Worm (Caenorhabditis elegans) whole organism, L3 larva: ENCODE measurements around the gene grd-6.

ENCODE experiments used
- ceh-16 ChIP-seq: sonication (generic microtip); optimal IDR thresholded peaks from 2 replicates; lab custom pipeline; 2017; ENCODE audit warnings: missing biosample characterization, missing genetic modification characterization
- elt-1 ChIP-seq: fragments of 150-350 bp; optimal IDR thresholded peaks from 2 replicates; lab custom pipeline; 2014; ENCODE audit warnings: missing biosample characterization, missing genetic modification characterization
- nfya-1 ChIP-seq: sonication (generic microtip); optimal IDR thresholded peaks from 2 replicates; lab custom pipeline; 2017; ENCODE audit warnings: missing genetic modification characterization, mild to moderate bottlenecking, missing compliant biosample characterization, antibody characterized with exemption, moderate library complexity; ENCODE audit not compliant: insufficient read depth
- nhr-28 ChIP-seq: fragments of 150-350 bp; optimal IDR thresholded peaks from 2 replicates; lab custom pipeline; 2014; ENCODE audit warnings: missing biosample characterization, missing genetic modification characterization
- pha-4 ChIP-seq: fragments of 150-350 bp; optimal IDR thresholded peaks from 2 replicates; lab custom pipeline; 2014; ENCODE audit warnings: missing biosample characterization, missing genetic modification reagents, missing genetic modification characterization
- sea-2 ChIP-seq: fragments of 150-350 bp; sonication (generic microtip); optimal IDR thresholded peaks from 4 replicates; lab custom pipeline; 2014; ENCODE audit warnings: missing biosample characterization, missing genetic modification reagents, missing genetic modification characterization
- tbx-2 ChIP-seq: sonication (generic microtip); optimal IDR thresholded peaks from 2 replicates; lab custom pipeline; 2016; ENCODE audit warnings: mild to moderate bottlenecking, missing genetic modification characterization, missing compliant biosample characterization
- ztf-4 ChIP-seq: fragments of 150-350 bp; optimal IDR thresholded peaks from 2 replicates; lab custom pipeline; 2014; ENCODE audit warnings: missing biosample characterization, missing genetic modification characterization

DNA sequence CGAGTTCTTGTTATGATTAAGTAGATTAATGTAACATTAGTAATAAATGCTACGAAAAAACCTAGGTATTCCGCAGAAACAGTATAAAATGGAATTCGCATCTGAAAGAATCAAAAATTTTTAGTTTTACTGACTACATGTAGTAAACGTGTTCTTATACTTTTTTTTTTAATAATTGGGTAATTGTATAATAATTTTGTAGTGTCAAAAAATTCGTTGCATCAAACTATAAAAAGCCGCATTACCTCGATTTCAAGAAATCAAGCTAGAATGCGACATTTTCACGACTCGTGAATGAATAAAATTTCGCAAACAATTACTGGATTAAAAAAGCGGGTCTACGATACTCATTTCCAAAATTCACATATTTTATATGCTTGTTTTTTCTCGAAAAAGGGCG, 27.5 kb downstream of the grd-6 start, which contains the start of gene str-94:
- TF ChIP-seq elt-1 (tag; lab: Kevin White, UChicago) (no peak), pha-4 (tag; lab: Kevin White, UChicago) (no peak), nhr-28 (tag; lab: Kevin White, UChicago) (no peak), ztf-4 (no peak), sea-2 (GFP tag; lab: Kevin White, UChicago) (no peak), ceh-16 (tag; lab: Kevin White, UChicago) (no peak), nfya-1 (no peak), tbx-2 (no peak)
